Fruit fly (Drosophila melanogaster) whole organism, prepupa: ENCODE data around the gene sds22.

Experiments
- CG11294 ChIP-seq: fragments of 200-800 bp; sonication (Bioruptor generic); IDR thresholded peaks from 2 replicates; pipeline ENCODE4 v1.3.6; 2022; ENCODE audit warnings: missing biosample characterization, missing genetic modification characterization
- CG15336 ChIP-seq: fragments of 200-800 bp; sonication (Bioruptor generic); IDR thresholded peaks from 2 replicates; pipeline ENCODE4 v1.3.6; 2022; ENCODE audit warnings: missing biosample characterization, missing genetic modification characterization
- CG34406 ChIP-seq: fragments of 200-800 bp; sonication (Bioruptor generic); optimal IDR thresholded peaks from 3 replicates; lab custom pipeline; 2016; ENCODE audit warnings: missing biosample characterization, missing genetic modification characterization
- CG4318 ChIP-seq: fragments of 200-800 bp; sonication (Bioruptor generic); optimal IDR thresholded peaks from 3 replicates; lab custom pipeline; 2017; ENCODE audit warnings: missing biosample characterization, mild to moderate bottlenecking, missing genetic modification characterization
- Hr4 ChIP-seq: fragments of 200-800 bp; sonication (Bioruptor generic); optimal IDR thresholded peaks from 3 replicates; lab custom pipeline; 2016; ENCODE audit warnings: missing biosample characterization, missing genetic modification characterization
- Lpt ChIP-seq: fragments of 200-800 bp; sonication (Bioruptor generic); optimal IDR thresholded peaks from 3 replicates; lab custom pipeline; 2016; ENCODE audit warnings: missing biosample characterization, missing genetic modification characterization
- eg ChIP-seq: fragments of 200-800 bp; sonication (Bioruptor generic); IDR thresholded peaks from 3 replicates; pipeline ENCODE4 v1.3.6; 2022; ENCODE audit warnings: missing biosample characterization, missing genetic modification characterization
- fd85E ChIP-seq: fragments of 200-800 bp; sonication (Bioruptor generic); optimal IDR thresholded peaks from 3 replicates; lab custom pipeline; 2016; ENCODE audit warnings: missing biosample characterization, missing genetic modification characterization
- fkh ChIP-seq: fragments of 200-800 bp; sonication (Bioruptor generic); optimal IDR thresholded peaks from 3 replicates; lab custom pipeline; 2017; ENCODE audit warnings: missing biosample characterization, mild to moderate bottlenecking, missing genetic modification characterization, moderate library complexity
- lz ChIP-seq: fragments of 200-800 bp; sonication (Bioruptor generic); optimal IDR thresholded peaks from 3 replicates; lab custom pipeline; 2016; ENCODE audit warnings: missing biosample characterization, missing genetic modification characterization

- no peak for TF ChIP-seq Hr4 (GFP tag; lab: Kevin White, UChicago)
- no peak for TF ChIP-seq CG34406 (GFP tag; lab: Kevin White, UChicago)
- TF ChIP-seq lz (GFP tag; lab: Kevin White, UChicago), result no peak
- no peak for TF ChIP-seq eg (GFP tag; lab: Robert Waterston, UW)
- no peak for TF ChIP-seq CG11294
- TF ChIP-seq Lpt (GFP tag; lab: Kevin White, UChicago), result no peak
- no peak for TF ChIP-seq CG15336 (GFP tag; lab: Robert Waterston, UW)
- no peak for TF ChIP-seq CG4318
- TF ChIP-seq fd85E, result no peak
- TF ChIP-seq fkh (GFP tag; lab: Kevin White, UChicago), result peak; percentile 19
These were observed 8.7 kb downstream of the sds22 start for dm6 chr3R:17400102-17400501.
